Fruit fly (Drosophila melanogaster): ENCODE data around the gene Ant2.

Gene Ant2

DNA sequence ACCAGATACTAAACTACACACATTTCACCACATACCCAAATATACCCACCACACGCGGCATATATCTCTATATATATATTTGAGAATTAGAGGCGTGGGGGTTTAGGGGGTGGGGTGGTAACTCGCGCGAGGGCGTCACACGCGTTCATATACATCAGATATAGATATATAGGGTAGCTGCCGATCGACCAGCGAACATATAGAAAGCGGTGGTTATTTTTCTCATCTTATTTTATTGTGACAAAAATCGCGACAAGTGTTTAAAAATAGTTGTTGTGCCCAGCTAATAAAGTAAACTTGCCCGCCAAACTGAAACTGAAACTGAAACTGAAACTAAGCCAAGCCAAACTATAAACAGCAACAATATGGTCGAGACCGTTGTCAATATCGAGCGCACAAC is 14.1 kb downstream of the Ant2 start:
- TF ChIP-seq cyc (GFP tag; optimal IDR thresholded peaks at IDR 0.05), result no peak
- peak; percentile 60 for TF ChIP-seq Eip78C (GFP tag)
- no peak for TF ChIP-seq CG7368 (GFP tag; optimal IDR thresholded peaks at IDR 0.05)

DNA sequence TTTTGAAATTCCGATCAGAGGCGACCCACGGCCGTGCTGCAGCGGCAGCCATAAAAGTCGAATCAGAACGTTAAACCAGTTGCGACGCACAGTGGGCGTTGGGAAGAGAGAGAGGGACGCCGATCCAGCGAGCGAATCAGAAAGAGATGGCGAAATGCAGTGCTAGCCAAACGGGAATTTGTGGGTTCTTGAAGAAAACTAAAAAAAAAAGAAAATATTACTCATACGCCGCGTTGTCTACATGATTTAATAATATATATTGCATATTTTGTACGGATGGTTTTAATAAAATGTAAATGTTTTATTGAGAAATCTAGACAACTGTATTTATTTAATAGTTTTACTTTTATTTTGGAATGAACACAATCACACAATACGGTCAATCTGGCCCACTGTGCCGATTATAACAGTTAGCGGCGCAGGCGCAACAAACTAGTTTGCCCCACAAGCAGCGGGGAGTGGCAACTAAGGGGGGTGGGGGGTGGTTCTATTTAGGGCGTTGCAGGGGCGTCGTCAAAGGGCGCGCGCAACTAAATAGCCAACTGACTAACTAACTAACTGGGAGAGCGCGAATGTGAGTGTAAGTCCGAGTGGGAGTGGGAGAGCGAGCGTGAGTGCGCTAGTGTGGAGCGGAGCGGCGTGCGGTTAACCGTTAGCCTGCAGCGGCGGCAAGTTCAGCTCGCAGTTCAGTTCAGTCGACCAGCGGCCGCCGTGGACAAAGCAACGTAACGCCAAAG is 14.7 kb downstream of the Ant2 start, which contains the start of gene CG15211:
CG15211 (plus strand) TSS at position 686 of the 737 bp plus-strand sequence.
- TF ChIP-seq CG6854 (GFP tag; optimal IDR thresholded peaks at IDR 0.05) (peak; percentile 57), CG8319 (GFP tag; optimal IDR thresholded peaks at IDR 0.05) (peak; percentile 16), topi (GFP tag; optimal IDR thresholded peaks at IDR 0.05) (peak; percentile 66), CG6163 (GFP tag; IDR thresholded peaks at IDR 0.05) (peak; percentile 85), CG1621 (tag; optimal IDR thresholded peaks at IDR 0.05) (peak; percentile 77), CG3919 (GFP tag; optimal IDR thresholded peaks at IDR 0.05) (peak; percentile 82), CG11902 (GFP tag; optimal IDR thresholded peaks at IDR 0.05) (peak; percentile 26), CG11294 (GFP tag; IDR thresholded peaks at IDR 0.05) (peak; percentile 36; the same call in 1 of the 2 replicates), CG6276 (GFP tag; optimal IDR thresholded peaks at IDR 0.05) (peak; percentile 87), Sox102F (GFP tag; optimal IDR thresholded peaks at IDR 0.05) (peak; percentile 63), CG16779 (tag; optimal IDR thresholded peaks at IDR 0.05) (peak; percentile 55), fd59A (GFP tag; optimal IDR thresholded peaks at IDR 0.05) (peak; percentile 73), CG6792 (GFP tag; optimal IDR thresholded peaks at IDR 0.05) (peak; percentile 68), esn (GFP tag; optimal IDR thresholded peaks at IDR 0.05) (peak; percentile 67), pdm3 (GFP tag; optimal IDR thresholded peaks at IDR 0.05) (peak; percentile 83), CG7368 (GFP tag; optimal IDR thresholded peaks at IDR 0.05) (peak; percentile 55), spab (GFP tag; optimal IDR thresholded peaks at IDR 0.05) (peak; percentile 76), fd85E (GFP tag; optimal IDR thresholded peaks at IDR 0.05) (peak; percentile 42), CG3032 (tag; optimal IDR thresholded peaks at IDR 0.05) (peak; percentile 85), Eip93F (GFP tag; optimal IDR thresholded peaks at IDR 0.05) (peak; percentile 42), eg (GFP tag; IDR thresholded peaks at IDR 0.05) (peak; percentile 79), dac (GFP tag; optimal IDR thresholded peaks at IDR 0.05) (peak; percentile 75), svp (GFP tag) (peak; percentile 77), CG8632 (GFP tag; optimal IDR thresholded peaks at IDR 0.05) (peak; percentile 72), CG31627 (GFP tag; optimal IDR thresholded peaks at IDR 0.05) (peak; percentile 44), Sox14 (GFP tag; optimal IDR thresholded peaks at IDR 0.05) (peak; percentile 76), CG15336 (GFP tag; IDR thresholded peaks at IDR 0.05) (peak; percentile 86), CG4318 (GFP tag; optimal IDR thresholded peaks at IDR 0.05) (peak; percentile 77), CG34406 (GFP tag; optimal IDR thresholded peaks at IDR 0.05) (peak; percentile 77), CG10631 (GFP tag; optimal IDR thresholded peaks at IDR 0.05) (peak; percentile 85), salr (GFP tag; optimal IDR thresholded peaks at IDR 0.05) (peak; percentile 68 to 87), CG6808 (GFP tag; optimal IDR thresholded peaks at IDR 0.05) (peak; percentile 86), CG32006 (GFP tag; optimal IDR thresholded peaks at IDR 0.05) (peak; percentile 90), cyc (GFP tag; optimal IDR thresholded peaks at IDR 0.05) (peak; percentile 44), Hr4 (GFP tag; optimal IDR thresholded peaks at IDR 0.05) (peak; percentile 68), dsx (GFP tag; optimal IDR thresholded peaks at IDR 0.05; ENCODE audit: poor library complexity, severe bottlenecking) (peak; percentile 92), OdsH (GFP tag; optimal IDR thresholded peaks at IDR 0.05) (peak; percentile 84), acj6 (GFP tag; optimal IDR thresholded peaks at IDR 0.05) (peak; percentile 80), Ets21C (GFP tag; optimal IDR thresholded peaks at IDR 0.05) (peak; percentile 20), vri (GFP tag; optimal IDR thresholded peaks at IDR 0.05) (peak; percentile 34), Eip78C (GFP tag) (peak; percentile 92), Hr39 (GFP tag; optimal IDR thresholded peaks at IDR 0.05) (peak; percentile 29), Sox15 (GFP tag; optimal IDR thresholded peaks at IDR 0.05) (peak; percentile 55), Smox (GFP tag; optimal IDR thresholded peaks at IDR 0.05) (peak; percentile 70), CG11762 (GFP tag; optimal IDR thresholded peaks at IDR 0.05; ENCODE audit: insufficient read depth) (peak; percentile 44), CG8119 (GFP tag; IDR thresholded peaks at IDR 0.05) (peak; percentile 90; the same call in 2 of the 3 replicates), ss (GFP tag; optimal IDR thresholded peaks at IDR 0.05) (peak; percentile 78 to 88), Met (GFP tag; optimal IDR thresholded peaks at IDR 0.05) (peak; percentile 64)

Data from whole organism, prepupa.